Fruit fly (Drosophila melanogaster): ENCODE measurements around the gene ush.

ush gene

DNA sequence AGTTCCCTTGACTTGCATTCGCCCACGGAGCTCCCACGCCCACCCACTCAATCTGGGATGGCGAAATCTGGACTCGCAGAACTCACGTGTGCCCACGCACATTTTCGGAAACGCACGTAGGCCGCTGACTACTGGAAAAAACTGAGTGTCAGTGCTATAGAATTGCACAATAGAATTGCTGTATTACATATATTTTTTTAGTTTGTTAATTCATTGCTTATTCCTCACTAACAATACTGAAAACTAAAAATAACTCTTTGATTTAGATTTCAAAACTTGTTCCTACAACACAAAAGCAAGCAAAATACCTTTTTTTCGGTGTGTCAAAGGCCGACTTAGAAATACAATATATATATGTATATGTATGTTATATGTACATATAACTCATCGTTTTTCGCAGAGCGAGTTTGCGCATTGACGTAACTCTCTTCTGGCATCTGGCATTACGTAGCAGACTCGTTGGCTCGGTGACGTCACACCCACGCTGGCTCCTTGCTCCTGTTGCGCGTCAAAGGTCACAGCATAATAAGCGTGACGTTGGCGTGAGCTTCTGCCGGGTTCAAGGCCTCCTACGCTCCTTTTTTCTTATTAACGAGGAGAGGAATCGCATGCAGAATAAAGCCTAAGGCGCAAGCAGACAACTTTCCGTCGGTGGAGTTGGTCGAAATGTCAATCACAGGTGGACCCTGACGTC is 5.9 kb downstream of the ush start (continued):
- TF ChIP-seq D19B (GFP tag; optimal IDR thresholded peaks at IDR 0.05) = peak; percentile 77
- peak; percentile 88 for TF ChIP-seq grau (tag; optimal IDR thresholded peaks at IDR 0.05)
- TF ChIP-seq tgo (GFP tag; IDR thresholded peaks at IDR 0.05) = no peak
- TF ChIP-seq wor (GFP tag; IDR thresholded peaks at IDR 0.05) = no peak
- TF ChIP-seq CG10274 (GFP tag; optimal IDR thresholded peaks at IDR 0.05) = peak; percentile 56
- TF ChIP-seq da (GFP tag; optimal IDR thresholded peaks at IDR 0.05) = no peak
- no peak for TF ChIP-seq Doc3 (GFP tag; IDR thresholded peaks at IDR 0.05; ENCODE audit: partially characterized antibody)
- TF ChIP-seq gsb-n (tag; optimal IDR thresholded peaks at IDR 0.05) = peak; percentile 3
- TF ChIP-seq chm (GFP tag; IDR thresholded peaks at IDR 0.05) = no peak
- peak; percentile 93 for TF ChIP-seq Fer1 (GFP tag; optimal IDR thresholded peaks at IDR 0.05)
- no peak for TF ChIP-seq br (optimal IDR thresholded peaks at IDR 0.05)
- no peak for TF ChIP-seq CG11723 (GFP tag; optimal IDR thresholded peaks at IDR 0.05)
- peak; percentile 15 for TF ChIP-seq CTCF (GFP tag; optimal IDR thresholded peaks at IDR 0.05)
- no peak for TF ChIP-seq CG5953 (GFP tag; IDR thresholded peaks at IDR 0.05)
- peak; percentile 83 for TF ChIP-seq CG15011 (GFP tag; optimal IDR thresholded peaks at IDR 0.05)
- peak; percentile 94 for TF ChIP-seq scrt (GFP tag; optimal IDR thresholded peaks at IDR 0.05)
- no peak for TF ChIP-seq her (GFP tag; optimal IDR thresholded peaks at IDR 0.05)
- peak; percentile 66 for TF ChIP-seq CG12942 (GFP tag; optimal IDR thresholded peaks at IDR 0.05)
- peak; percentile 77 for TF ChIP-seq schlank (tag; optimal IDR thresholded peaks at IDR 0.05)
- no peak for TF ChIP-seq gfzf (GFP tag; optimal IDR thresholded peaks at IDR 0.05)
- TF ChIP-seq CHES-1-like (GFP tag; optimal IDR thresholded peaks at IDR 0.05) = peak; percentile 81
- peak; percentile 68 for TF ChIP-seq ewg (GFP tag; optimal IDR thresholded peaks at IDR 0.05)
- TF ChIP-seq Tbp (GFP tag; optimal IDR thresholded peaks at IDR 0.05) = no peak
- TF ChIP-seq Hsf (GFP tag; optimal IDR thresholded peaks at IDR 0.05) = peak; percentile 70
- TF ChIP-seq gcm (GFP tag; optimal IDR thresholded peaks at IDR 0.05) = peak; percentile 35
- no peak for TF ChIP-seq btn (GFP tag; optimal IDR thresholded peaks at IDR 0.05)
- TF ChIP-seq zfh2 (GFP tag; optimal IDR thresholded peaks at IDR 0.05) = peak; percentile 79
- TF ChIP-seq tx (GFP tag; optimal IDR thresholded peaks at IDR 0.05) = peak; percentile 65
- TF ChIP-seq CG12391 (tag; optimal IDR thresholded peaks at IDR 0.05) = peak; percentile 82
- peak; percentile 59 for TF ChIP-seq Max (GFP tag; optimal IDR thresholded peaks at IDR 0.05)
- no peak for TF ChIP-seq Lpt (GFP tag; optimal IDR thresholded peaks at IDR 0.05)
- TF ChIP-seq run (tag; optimal IDR thresholded peaks at IDR 0.05) = no peak
- peak; percentile 84 for TF ChIP-seq unpg (GFP tag; optimal IDR thresholded peaks at IDR 0.05)
- peak; percentile 63 for TF ChIP-seq CG18764 (GFP tag; optimal IDR thresholded peaks at IDR 0.05)
- TF ChIP-seq tio (GFP tag; optimal IDR thresholded peaks at IDR 0.05) = peak; percentile 45
- TF ChIP-seq stc (GFP tag; IDR thresholded peaks at IDR 0.05) = no peak
- TF ChIP-seq Opbp (GFP tag; IDR thresholded peaks at IDR 0.05; ENCODE audit: partially characterized antibody) = no peak
- TF ChIP-seq Fer3 (tag; optimal IDR thresholded peaks at IDR 0.05) = peak; percentile 92
- no peak for TF ChIP-seq CG7987 (GFP tag; optimal IDR thresholded peaks at IDR 0.05)
- TF ChIP-seq Bgb (GFP tag; IDR thresholded peaks at IDR 0.05; ENCODE audit: partially characterized antibody) = no peak
- TF ChIP-seq CG9215 (GFP tag; IDR thresholded peaks at IDR 0.05) = no peak
- no peak for TF ChIP-seq klu (GFP tag; IDR thresholded peaks at IDR 0.05)
- TF ChIP-seq CG4360 (GFP tag; IDR thresholded peaks at IDR 0.05) = no peak
- peak; percentile 90 for TF ChIP-seq gem (tag; optimal IDR thresholded peaks at IDR 0.05)
- no peak for TF ChIP-seq Poxn (GFP tag; IDR thresholded peaks at IDR 0.05)
- no peak for TF ChIP-seq otp (GFP tag; IDR thresholded peaks at IDR 0.05)
- TF ChIP-seq crp (GFP tag; optimal IDR thresholded peaks at IDR 0.05) = peak in 1 of 2 experiments; percentile 6
- TF ChIP-seq Sox102F (GFP tag; optimal IDR thresholded peaks at IDR 0.05) = peak; percentile 80
- TF ChIP-seq CG30020 (tag; optimal IDR thresholded peaks at IDR 0.05) = no peak
- peak; percentile 94 for TF ChIP-seq caup (GFP tag; optimal IDR thresholded peaks at IDR 0.05; ENCODE audit: severe bottlenecking)
- TF ChIP-seq CG12236 (GFP tag; optimal IDR thresholded peaks at IDR 0.05) = peak; percentile 6

Measured in whole organism, embryonic.